Worm (Caenorhabditis elegans) whole organism, mixed stage, embryonic: Measurements from ENCODE around the gene C37H5.14.

Experiments used
- nhr-237 ChIP-seq: fragments of 150-350 bp; optimal IDR thresholded peaks from 2 replicates; lab custom pipeline; 2014; ENCODE audit warnings: missing biosample characterization, missing genetic modification characterization
- pha-4 ChIP-seq: fragments of 150-350 bp; optimal IDR thresholded peaks from 2 replicates; lab custom pipeline; 2018; ENCODE audit warnings: missing biosample characterization, missing genetic modification reagents, missing genetic modification characterization

DNA sequence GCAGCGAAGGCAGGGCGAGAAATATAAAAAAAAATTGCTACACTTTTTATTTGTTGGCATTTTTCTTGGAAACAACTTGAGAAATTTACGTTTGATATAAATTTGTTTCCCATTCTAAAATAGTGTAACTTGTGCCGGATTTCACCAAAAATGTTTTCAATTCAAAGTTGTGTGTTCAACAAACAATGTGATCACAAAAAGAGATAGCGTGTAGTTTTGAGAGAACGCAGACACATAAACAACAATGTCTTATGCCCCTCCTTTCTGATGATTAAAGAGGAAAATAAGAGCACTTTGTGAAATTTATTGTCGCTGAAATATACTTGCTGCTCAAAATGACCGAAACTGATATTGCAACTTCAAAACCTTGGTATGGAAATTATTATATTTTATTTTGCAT lies 13.2 kb upstream of the C37H5.14 start, which contains the start of gene abhd-5.1:
- no peak for TF ChIP-seq pha-4 (tag; lab: Kevin White, UChicago)
- no peak for TF ChIP-seq nhr-237
